Fruit fly (Drosophila melanogaster): ENCODE measurements around the gene CCT1.

dm6 chr3R:22538877-22539276, 47.6 kb upstream of the CCT1 start:
- TF ChIP-seq EcR (GFP tag; optimal IDR thresholded peaks at IDR 0.05), result no peak
- TF ChIP-seq pan (optimal IDR thresholded peaks at IDR 0.05), result no peak
- no peak for TF ChIP-seq CG8478 (optimal IDR thresholded peaks at IDR 0.05)

Data from whole organism.